Worm (Caenorhabditis elegans) whole organism, young adult: ENCODE data around the gene C05D12.3.

Source experiments
- B0019.2 ChIP-seq: fragments of 200-800 bp; sonication (Bioruptor generic); conservative IDR thresholded peaks from 2 replicates; pipeline ENCODE4 v1.3.6; 2022; ENCODE audit warnings: missing genetic modification reagents, missing genetic modification characterization, missing compliant biosample characterization
- B0336.3 ChIP-seq: fragments of 200-800 bp; sonication (Bioruptor generic); IDR thresholded peaks from 2 replicates; pipeline ENCODE4 v1.3.6; 2022; ENCODE audit warnings: missing genetic modification characterization, missing compliant biosample characterization
- D2030.7 ChIP-seq: fragments of 200-800 bp; sonication (Bioruptor generic); IDR thresholded peaks from 2 replicates; pipeline ENCODE4 v1.3.6; 2022; ENCODE audit warnings: missing genetic modification reagents, missing genetic modification characterization, missing compliant biosample characterization
- F22D6.2 ChIP-seq: sonication (generic microtip); optimal IDR thresholded peaks from 2 replicates; lab custom pipeline; 2016; ENCODE audit warnings: mild to moderate bottlenecking, missing genetic modification characterization, missing compliant biosample characterization
- F55B11.4 ChIP-seq: sonication (generic microtip); optimal IDR thresholded peaks from 2 replicates; lab custom pipeline; 2016; ENCODE audit warnings: missing compliant biosample characterization, missing genetic modification characterization, borderline replicate concordance; ENCODE audit not compliant: insufficient read depth
- F57C9.4 ChIP-seq: sonication (generic microtip); optimal IDR thresholded peaks from 2 replicates; lab custom pipeline; 2017; ENCODE audit warnings: mild to moderate bottlenecking, missing genetic modification characterization, missing compliant biosample characterization
- K11D2.4 ChIP-seq: fragments of 200-800 bp; sonication (Bioruptor generic); IDR thresholded peaks from 2 replicates; pipeline ENCODE4 v1.3.6; 2022; ENCODE audit warnings: missing genetic modification reagents, missing genetic modification characterization, missing compliant biosample characterization
- T07F8.4 ChIP-seq: sonication (generic microtip); optimal IDR thresholded peaks from 2 replicates; lab custom pipeline; 2016; ENCODE audit warnings: mild to moderate bottlenecking, missing genetic modification characterization, moderate library complexity, missing compliant biosample characterization
- Y56A3A.18 ChIP-seq: fragments of 200-800 bp; sonication (Bioruptor generic); IDR thresholded peaks from 2 replicates; pipeline ENCODE4 v1.3.6; 2022; ENCODE audit warnings: missing genetic modification reagents, missing genetic modification characterization, missing compliant biosample characterization
- Y67H2A.10 ChIP-seq: fragments of 200-800 bp; sonication (Bioruptor generic); conservative IDR thresholded peaks from 2 replicates; pipeline ENCODE4 v1.3.6; 2022; ENCODE audit warnings: missing genetic modification reagents, missing genetic modification characterization, missing compliant biosample characterization
- ZK185.1 ChIP-seq: sonication (generic microtip); optimal IDR thresholded peaks from 2 replicates; lab custom pipeline; 2016; ENCODE audit warnings: mild to moderate bottlenecking, missing genetic modification characterization, missing compliant biosample characterization; ENCODE audit not compliant: poor library complexity, severe bottlenecking
- aptf-3 ChIP-seq: fragments of 200-800 bp; sonication (Bioruptor generic); IDR thresholded peaks from 2 replicates; pipeline ENCODE4 v1.3.6; 2022; ENCODE audit warnings: missing genetic modification characterization, missing compliant biosample characterization
- athp-1 ChIP-seq: sonication (generic microtip); optimal IDR thresholded peaks from 2 replicates; lab custom pipeline; 2017; ENCODE audit warnings: mild to moderate bottlenecking, missing genetic modification characterization, missing compliant biosample characterization
- attf-6 ChIP-seq: fragments of 200-800 bp; sonication (Bioruptor generic); IDR thresholded peaks from 2 replicates; pipeline ENCODE4 v1.3.6; 2022; ENCODE audit warnings: missing genetic modification reagents, missing genetic modification characterization, missing compliant biosample characterization
- bed-1 ChIP-seq: fragments of 200-800 bp; sonication (Bioruptor generic); IDR thresholded peaks from 2 replicates; pipeline ENCODE4 v1.3.6; 2022; ENCODE audit warnings: missing genetic modification reagents, missing genetic modification characterization, missing compliant biosample characterization
- cebp-2 ChIP-seq: fragments of 200-800 bp; sonication (Bioruptor generic); IDR thresholded peaks from 2 replicates; pipeline ENCODE4 v1.3.6; 2022; ENCODE audit warnings: missing genetic modification characterization, missing compliant biosample characterization
- ceh-27 ChIP-seq: fragments of 200-800 bp; sonication (Bioruptor generic); optimal IDR thresholded peaks from 2 replicates; lab custom pipeline; 2018; ENCODE audit warnings: mild to moderate bottlenecking, missing genetic modification characterization, moderate library complexity, missing compliant biosample characterization
- die-1 ChIP-seq: sonication (generic microtip); optimal IDR thresholded peaks from 2 replicates; lab custom pipeline; 2016; ENCODE audit warnings: missing genotype, mild to moderate bottlenecking, missing genetic modification characterization, missing compliant biosample characterization
- dpff-1 ChIP-seq: sonication (generic microtip); optimal IDR thresholded peaks from 2 replicates; lab custom pipeline; 2017; ENCODE audit warnings: mild to moderate bottlenecking, missing genetic modification characterization, missing compliant biosample characterization
- egl-18 ChIP-seq: fragments of 200-800 bp; sonication (Bioruptor generic); IDR thresholded peaks from 2 replicates; pipeline ENCODE4 v1.3.6; 2022; ENCODE audit warnings: missing genetic modification reagents, missing genetic modification characterization, missing compliant biosample characterization
- egl-44 ChIP-seq: fragments of 200-800 bp; sonication (Bioruptor generic); IDR thresholded peaks from 2 replicates; pipeline ENCODE4 v1.3.6; 2022; ENCODE audit warnings: missing genetic modification reagents, missing genetic modification characterization, missing compliant biosample characterization
- egrh-3 ChIP-seq: fragments of 200-800 bp; sonication (Bioruptor generic); IDR thresholded peaks from 2 replicates; pipeline ENCODE4 v1.3.6; 2022; ENCODE audit warnings: missing genetic modification reagents, missing genetic modification characterization, missing compliant biosample characterization
- gei-17 ChIP-seq: fragments of 200-800 bp; sonication (Bioruptor generic); optimal IDR thresholded peaks from 2 replicates; lab custom pipeline; 2018; ENCODE audit warnings: mild to moderate bottlenecking, missing genetic modification characterization, missing compliant biosample characterization
- hlh-12 ChIP-seq: sonication (generic microtip); optimal IDR thresholded peaks from 2 replicates; lab custom pipeline; 2016; ENCODE audit warnings: missing genetic modification characterization, missing compliant biosample characterization
- hmg-20 ChIP-seq: fragments of 200-800 bp; sonication (Bioruptor generic); IDR thresholded peaks from 2 replicates; pipeline ENCODE4 v1.3.6; 2022; ENCODE audit warnings: missing genetic modification reagents, missing genetic modification characterization, missing compliant biosample characterization
- lin-26 ChIP-seq: fragments of 200-800 bp; sonication (Bioruptor generic); IDR thresholded peaks from 2 replicates; pipeline ENCODE4 v1.3.6; 2022; ENCODE audit warnings: missing genetic modification reagents, missing genetic modification characterization, missing compliant biosample characterization
- lin-40 ChIP-seq: sonication (generic microtip); optimal IDR thresholded peaks from 2 replicates; lab custom pipeline; 2016; ENCODE audit warnings: missing genetic modification characterization, mild to moderate bottlenecking, missing compliant biosample characterization, missing genotype, missing genetic modification reagents
- lsl-1 ChIP-seq: fragments of 200-800 bp; sonication (Bioruptor generic); optimal IDR thresholded peaks from 2 replicates; lab custom pipeline; 2018; ENCODE audit warnings: mild to moderate bottlenecking, missing genetic modification characterization, moderate library complexity, missing compliant biosample characterization
- madf-3 ChIP-seq: fragments of 200-800 bp; sonication (Bioruptor generic); IDR thresholded peaks from 2 replicates; pipeline ENCODE4 v1.3.6; 2022; ENCODE audit warnings: missing genetic modification reagents, missing genetic modification characterization, missing compliant biosample characterization
- nfya-1 ChIP-seq: sonication (generic microtip); optimal IDR thresholded peaks from 2 replicates; lab custom pipeline; 2017; ENCODE audit warnings: antibody characterized with exemption, missing compliant biosample characterization, missing genetic modification characterization, borderline replicate concordance; ENCODE audit not compliant: insufficient read depth
- nfya-2 ChIP-seq: fragments of 200-800 bp; sonication (Bioruptor generic); IDR thresholded peaks from 2 replicates; pipeline ENCODE4 v1.3.6; 2022; ENCODE audit warnings: missing genetic modification reagents, missing genetic modification characterization, missing compliant biosample characterization
- nfyb-1 ChIP-seq: fragments of 200-800 bp; sonication (Bioruptor generic); IDR thresholded peaks from 2 replicates; pipeline ENCODE4 v1.3.6; 2022; ENCODE audit warnings: missing genetic modification reagents, missing genetic modification characterization, missing compliant biosample characterization
- nhr-179 ChIP-seq: sonication (generic microtip); optimal IDR thresholded peaks from 2 replicates; lab custom pipeline; 2016; ENCODE audit warnings: mild to moderate bottlenecking, missing genetic modification characterization, missing compliant biosample characterization
- nhr-27 ChIP-seq: fragments of 200-800 bp; sonication (Bioruptor generic); optimal IDR thresholded peaks from 2 replicates; lab custom pipeline; 2018; ENCODE audit warnings: mild to moderate bottlenecking, missing genetic modification characterization, moderate library complexity, missing compliant biosample characterization
- rec-8 ChIP-seq, 2 experiments: sonication (generic microtip); optimal IDR thresholded peaks; 2 replicates each; lab custom pipeline; 2016; ENCODE audit warnings: mild to moderate bottlenecking in 2 of 2, missing genetic modification characterization in 2 of 2, missing genetic modification reagents in 2 of 2, missing genotype in 2 of 2, missing biosample characterization in 1 of 2, missing compliant biosample characterization in 1 of 2, moderate library complexity in 1 of 2
- repo-1 ChIP-seq: sonication (generic microtip); optimal IDR thresholded peaks from 2 replicates; lab custom pipeline; 2017; ENCODE audit warnings: mild to moderate bottlenecking, missing genetic modification characterization, missing compliant biosample characterization
- sea-2 ChIP-seq: fragments of 200-800 bp; sonication (Bioruptor generic); IDR thresholded peaks from 2 replicates; pipeline ENCODE4 v1.3.6; 2022; ENCODE audit warnings: missing genetic modification characterization, missing compliant biosample characterization
- snpc-3.4 ChIP-seq: sonication (generic microtip); optimal IDR thresholded peaks from 2 replicates; lab custom pipeline; 2017; ENCODE audit warnings: missing genetic modification characterization, mild to moderate bottlenecking, missing compliant biosample characterization, antibody characterized with exemption, moderate library complexity, missing genotype, missing genetic modification reagents
- somi-1 ChIP-seq: fragments of 200-800 bp; sonication (Bioruptor generic); optimal IDR thresholded peaks from 2 replicates; lab custom pipeline; 2018; ENCODE audit warnings: mild to moderate bottlenecking, missing genetic modification characterization, missing compliant biosample characterization
- sptf-2 ChIP-seq: fragments of 200-800 bp; sonication (Bioruptor generic); optimal IDR thresholded peaks from 2 replicates; lab custom pipeline; 2018; ENCODE audit warnings: mild to moderate bottlenecking, missing genetic modification characterization, missing compliant biosample characterization
- tbx-9 ChIP-seq: sonication (generic microtip); optimal IDR thresholded peaks from 2 replicates; lab custom pipeline; 2016; ENCODE audit warnings: borderline replicate concordance, missing genetic modification characterization, inconsistent platforms, missing compliant biosample characterization
- tlf-1 ChIP-seq: fragments of 200-800 bp; sonication (Bioruptor generic); optimal IDR thresholded peaks from 2 replicates; lab custom pipeline; 2018; ENCODE audit warnings: mild to moderate bottlenecking, missing genetic modification characterization, missing compliant biosample characterization
- unc-62 ChIP-seq: fragments of 150-350 bp; optimal IDR thresholded peaks from 2 replicates; lab custom pipeline; 2014; ENCODE audit warnings: missing biosample characterization, missing genetic modification reagents, missing genetic modification characterization
- zfh-2 ChIP-seq: fragments of 200-800 bp; sonication (Bioruptor generic); conservative IDR thresholded peaks from 2 replicates; pipeline ENCODE4 v1.3.6; 2022; ENCODE audit warnings: missing genetic modification reagents, missing genetic modification characterization, missing compliant biosample characterization
- zim-3 ChIP-seq: sonication (generic microtip); optimal IDR thresholded peaks from 2 replicates; lab custom pipeline; 2017; ENCODE audit warnings: mild to moderate bottlenecking, missing genetic modification characterization, moderate library complexity, missing compliant biosample characterization
- ztf-18 ChIP-seq: sonication (generic microtip); optimal IDR thresholded peaks from 2 replicates; lab custom pipeline; 2016; ENCODE audit warnings: missing genotype, mild to moderate bottlenecking, missing genetic modification characterization, missing compliant biosample characterization
- ztf-22 ChIP-seq: fragments of 200-800 bp; sonication (Bioruptor generic); optimal IDR thresholded peaks from 2 replicates; lab custom pipeline; 2018; ENCODE audit warnings: mild to moderate bottlenecking, missing genetic modification characterization, moderate library complexity, missing compliant biosample characterization
- ztf-25 ChIP-seq: fragments of 200-800 bp; sonication (Bioruptor generic); IDR thresholded peaks from 2 replicates; pipeline ENCODE4 v1.3.6; 2022; ENCODE audit warnings: missing genetic modification reagents, missing genetic modification characterization, missing compliant biosample characterization

The C05D12.3 gene

DNA sequence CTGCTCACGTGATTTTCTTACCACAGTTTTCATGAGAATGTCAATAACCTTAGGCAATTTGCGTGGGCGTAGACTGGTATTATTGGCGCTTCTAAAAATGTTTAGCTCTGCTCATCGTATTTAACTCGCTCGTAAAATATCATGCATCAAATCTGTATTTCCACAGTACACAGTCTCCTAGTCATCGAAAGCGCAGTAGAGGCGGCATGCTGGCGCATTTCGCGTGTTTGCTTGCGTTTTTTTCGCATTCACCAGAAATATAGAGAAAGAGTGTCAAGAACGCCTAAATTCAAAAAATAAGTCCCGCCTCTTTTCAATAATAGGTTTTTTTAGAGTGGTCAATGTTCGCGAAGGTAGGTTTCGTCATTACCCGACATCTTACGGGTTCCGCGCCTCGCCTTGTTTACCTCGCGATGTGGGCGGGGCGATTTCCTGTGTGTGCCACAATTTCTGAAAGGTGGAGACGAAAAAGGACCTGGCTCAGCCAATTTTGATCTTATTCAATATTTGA is 48.4 kb upstream of the C05D12.3 start (continued):
- TF ChIP-seq cebp-2 (GFP tag; lab: Robert Waterston, UW) (0 out of 2 replicates have a peak, but pooled peaks have one; percentile 57), egrh-3 (GFP tag; lab: Robert Waterston, UW) (peak; percentile 43; the same call in 1 of the 2 replicates), tbx-9 (tag; lab: Kevin White, UChicago) (peak; percentile 66), zim-3 (peak; percentile 71), unc-62 (no peak), egl-18 (no peak), ztf-25 (GFP tag; lab: Robert Waterston, UW) (0 out of 2 replicates have a peak, but pooled peaks have one; percentile 61), repo-1 (tag; lab: Kevin White, UChicago) (peak; percentile 93), dpff-1 (tag; lab: Kevin White, UChicago) (peak; percentile 73), rec-8 (tag; optimal IDR thresholded peaks at IDR 0.05; lab: Kevin White, UChicago) (peak; percentile 46 to 81), Y67H2A.10 (GFP tag; lab: Robert Waterston, UW) (peak; percentile 39), athp-1 (tag; lab: Kevin White, UChicago) (peak; percentile 84), ztf-22 (GFP tag; lab: Kevin White, UChicago) (no peak), egl-44 (GFP tag; lab: Robert Waterston, UW) (no peak; the same call in 1 of the 2 replicates), nfya-1 (tag; lab: Kevin White, UChicago) (no peak), B0019.2 (peak; percentile 81), ztf-18 (tag; lab: Kevin White, UChicago) (peak; percentile 97), F57C9.4 (tag; lab: Kevin White, UChicago) (no peak), madf-3 (GFP tag; lab: Robert Waterston, UW) (peak; percentile 76; the same call in 1 of the 2 replicates), nfyb-1 (GFP tag; lab: Robert Waterston, UW) (peak; percentile 90), T07F8.4 (tag; lab: Kevin White, UChicago) (no peak), hmg-20 (GFP tag; lab: Robert Waterston, UW) (no peak), lin-40 (tag; lab: Kevin White, UChicago) (peak; percentile 30), zfh-2 (GFP tag; lab: Robert Waterston, UW) (no peak), die-1 (tag; lab: Kevin White, UChicago) (peak; percentile 51), attf-6 (GFP tag; lab: Robert Waterston, UW) (peak; percentile 98), nhr-27 (tag; lab: Kevin White, UChicago) (no peak), lsl-1 (GFP tag; lab: Kevin White, UChicago) (peak; percentile 91), snpc-3.4 (tag; lab: Kevin White, UChicago) (peak; percentile 88), F22D6.2 (tag; lab: Kevin White, UChicago) (no peak), tlf-1 (GFP tag; lab: Kevin White, UChicago) (peak; percentile 87), lin-26 (GFP tag; lab: Robert Waterston, UW) (peak; percentile 92), sea-2 (no peak), bed-1 (GFP tag; lab: Robert Waterston, UW) (0 out of 2 replicates have a peak, but pooled peaks have one; percentile 75), nfya-2 (GFP tag; lab: Robert Waterston, UW) (no peak), K11D2.4 (GFP tag; lab: Robert Waterston, UW) (peak; percentile 73), D2030.7 (peak; percentile 98), F55B11.4 (tag; lab: Kevin White, UChicago) (no peak), ZK185.1 (tag; lab: Kevin White, UChicago) (peak; percentile 12), ceh-27 (GFP tag; lab: Kevin White, UChicago) (peak; percentile 57), hlh-12 (tag; lab: Kevin White, UChicago) (no peak), aptf-3 (GFP tag; lab: Robert Waterston, UW) (no peak), somi-1 (GFP tag; lab: Kevin White, UChicago) (no peak), nhr-179 (tag; lab: Kevin White, UChicago) (no peak), B0336.3 (peak; percentile 98), sptf-2 (peak; percentile 51), Y56A3A.18 (GFP tag; lab: Robert Waterston, UW) (peak; percentile 87; the same call in 1 of the 2 replicates), gei-17 (GFP tag; lab: Kevin White, UChicago) (peak; percentile 47)
